Fruit fly (Drosophila melanogaster) whole organism, embryonic: ENCODE measurements around the gene Pcmt.

Experiments used
- Blimp-1 ChIP-seq: fragments of 200-800 bp; sonication (Bioruptor generic); optimal IDR thresholded peaks from 3 replicates; lab custom pipeline; 2018; ENCODE audit warnings: missing biosample characterization, missing genetic modification characterization, mild to moderate bottlenecking, moderate library complexity, missing genetic modification reagents
- CG10267 ChIP-seq: fragments of 200-800 bp; sonication (Bioruptor generic); optimal IDR thresholded peaks from 2 replicates; lab custom pipeline; 2018; ENCODE audit warnings: missing biosample characterization, mild to moderate bottlenecking, missing genetic modification characterization, moderate library complexity
- CG11398 ChIP-seq: fragments of 200-800 bp; sonication (Bioruptor generic); optimal IDR thresholded peaks from 2 replicates; lab custom pipeline; 2016; ENCODE audit warnings: missing biosample characterization, missing genetic modification characterization
- CG12769 ChIP-seq: fragments of 200-800 bp; sonication (Bioruptor generic); optimal IDR thresholded peaks from 2 replicates; lab custom pipeline; 2019; ENCODE audit warnings: missing biosample characterization, mild to moderate bottlenecking, missing genetic modification characterization, moderate library complexity
- CG13287 ChIP-seq: fragments of 200-800 bp; sonication (Bioruptor generic); IDR thresholded peaks from 2 replicates; pipeline ENCODE4 v1.3.6; 2022; ENCODE audit warnings: missing biosample characterization, missing genetic modification characterization; ENCODE audit not compliant: partially characterized antibody
- CG15514 ChIP-seq: fragments of 200-800 bp; sonication (Bioruptor generic); optimal IDR thresholded peaks from 3 replicates; lab custom pipeline; 2017; ENCODE audit warnings: missing biosample characterization, missing genetic modification characterization, mild to moderate bottlenecking, moderate library complexity, missing genetic modification reagents
- CG17186 ChIP-seq: fragments of 200-800 bp; sonication (Bioruptor generic); optimal IDR thresholded peaks from 3 replicates; lab custom pipeline; 2017; ENCODE audit warnings: missing biosample characterization, missing genetic modification reagents, missing genetic modification characterization
- CG31388 ChIP-seq: fragments of 200-800 bp; sonication (Bioruptor generic); optimal IDR thresholded peaks from 2 replicates; lab custom pipeline; 2016; ENCODE audit warnings: missing biosample characterization, missing genetic modification characterization
- CG32767 ChIP-seq: fragments of 200-800 bp; sonication (Bioruptor generic); IDR thresholded peaks from 2 replicates; pipeline ENCODE4 v1.3.6; 2022; ENCODE audit warnings: missing biosample characterization, missing genetic modification characterization
- CG3281 ChIP-seq: fragments of 200-800 bp; sonication (Bioruptor generic); optimal IDR thresholded peaks from 3 replicates; lab custom pipeline; 2017; ENCODE audit warnings: missing biosample characterization, mild to moderate bottlenecking, missing genetic modification characterization
- CG34224 ChIP-seq: fragments of 200-800 bp; sonication (Bioruptor generic); IDR thresholded peaks from 3 replicates; pipeline ENCODE4 v1.3.6; 2022; ENCODE audit warnings: missing biosample characterization, missing genetic modification characterization; ENCODE audit not compliant: partially characterized antibody
- CG34376 ChIP-seq: fragments of 200-800 bp; sonication (Bioruptor generic); optimal IDR thresholded peaks from 2 replicates; lab custom pipeline; 2018; ENCODE audit warnings: missing biosample characterization, mild to moderate bottlenecking, missing genetic modification characterization
- CG3838 ChIP-seq: fragments of 200-800 bp; sonication (Bioruptor generic); optimal IDR thresholded peaks from 3 replicates; lab custom pipeline; 2016; ENCODE audit warnings: missing biosample characterization, missing genetic modification characterization
- CG43689 ChIP-seq: fragments of 200-800 bp; sonication (Bioruptor generic); IDR thresholded peaks from 2 replicates; pipeline ENCODE4 v1.3.6; 2022; ENCODE audit warnings: missing biosample characterization, missing genetic modification characterization
- CG6272 ChIP-seq: fragments of 200-800 bp; sonication (Bioruptor generic); IDR thresholded peaks from 2 replicates; pipeline ENCODE4 v1.3.6; 2022; ENCODE audit warnings: missing biosample characterization, missing genetic modification characterization
- CG8924 ChIP-seq: fragments of 200-800 bp; optimal IDR thresholded peaks from 3 replicates; lab custom pipeline; 2019; ENCODE audit warnings: missing biosample characterization, mild to moderate bottlenecking, missing genetic modification characterization, moderate library complexity
- CG9797 ChIP-seq: fragments of 200-800 bp; sonication (Bioruptor generic); optimal IDR thresholded peaks from 3 replicates; lab custom pipeline; 2018; ENCODE audit warnings: missing biosample characterization, mild to moderate bottlenecking, missing genetic modification characterization
- CkIIα-i1 ChIP-seq: fragments of 200-800 bp; sonication (Bioruptor generic); IDR thresholded peaks from 2 replicates; pipeline ENCODE4 v1.3.6; 2022; ENCODE audit warnings: missing biosample characterization, missing genetic modification characterization
- D19A ChIP-seq: fragments of 200-800 bp; optimal IDR thresholded peaks from 3 replicates; lab custom pipeline; 2019; ENCODE audit warnings: missing biosample characterization, mild to moderate bottlenecking, missing genetic modification characterization, moderate library complexity
- Dbx ChIP-seq: fragments of 200-800 bp; sonication (Bioruptor generic); IDR thresholded peaks from 3 replicates; pipeline ENCODE4 v1.3.6; 2022; ENCODE audit warnings: missing biosample characterization, missing genetic modification characterization
- E2f2 ChIP-seq: fragments of 200-800 bp; sonication (Bioruptor generic); IDR thresholded peaks from 2 replicates; pipeline ENCODE4 v1.3.6; 2022; ENCODE audit warnings: missing biosample characterization, missing genetic modification characterization
- Fer1 ChIP-seq: fragments of 200-800 bp; sonication (Bioruptor generic); optimal IDR thresholded peaks from 2 replicates; lab custom pipeline; 2017; ENCODE audit warnings: missing biosample characterization, mild to moderate bottlenecking, missing genetic modification characterization
- Med ChIP-seq: fragments of 200-800 bp; sonication (Bioruptor generic); peaks from one replicate; lab custom pipeline; 2016; ENCODE audit warnings: missing biosample characterization, missing genetic modification characterization, mild to moderate bottlenecking, inconsistent platforms, moderate library complexity
- Nf-YB ChIP-seq: fragments of 200-800 bp; sonication (Bioruptor generic); optimal IDR thresholded peaks from 3 replicates; lab custom pipeline; 2019; ENCODE audit warnings: missing biosample characterization, mild to moderate bottlenecking, missing genetic modification characterization, moderate library complexity
- NfI ChIP-seq: fragments of 200-800 bp; sonication (Bioruptor generic); optimal IDR thresholded peaks from 3 replicates; lab custom pipeline; 2018; ENCODE audit warnings: missing biosample characterization, mild to moderate bottlenecking, missing genetic modification characterization, moderate library complexity
- Ptx1 ChIP-seq: fragments of 200-800 bp; sonication (Bioruptor generic); IDR thresholded peaks from 2 replicates; pipeline ENCODE4 v1.3.6; 2022; ENCODE audit warnings: missing biosample characterization, missing genetic modification characterization
- Rfx ChIP-seq: fragments of 200-800 bp; sonication (Bioruptor generic); IDR thresholded peaks from 2 replicates; pipeline ENCODE4 v1.3.6; 2022; ENCODE audit warnings: missing biosample characterization, missing genetic modification characterization
- Scr ChIP-seq: fragments of 200-800 bp; sonication (Bioruptor generic); IDR thresholded peaks from 2 replicates; pipeline ENCODE4 v1.3.6; 2022; ENCODE audit warnings: missing biosample characterization, missing genetic modification characterization; ENCODE audit not compliant: partially characterized antibody
- Sin3A ChIP-seq: fragments of >200 bp; optimal IDR thresholded peaks from 2 replicates; lab custom pipeline; 2018
- Ssrp ChIP-seq: fragments of 200-800 bp; sonication (Bioruptor generic); optimal IDR thresholded peaks from 2 replicates; lab custom pipeline; 2018; ENCODE audit warnings: missing biosample characterization, mild to moderate bottlenecking, missing genetic modification characterization, moderate library complexity
- amos ChIP-seq: fragments of 200-800 bp; sonication (Bioruptor generic); IDR thresholded peaks from 2 replicates; pipeline ENCODE4 v1.3.6; 2022; ENCODE audit warnings: missing biosample characterization, missing genetic modification characterization; ENCODE audit not compliant: partially characterized antibody
- ara ChIP-seq: fragments of 200-800 bp; sonication (Bioruptor generic); IDR thresholded peaks from 2 replicates; pipeline ENCODE4 v1.3.6; 2022; ENCODE audit warnings: missing biosample characterization, missing genetic modification characterization
- bowl ChIP-seq: fragments of 200-800 bp; sonication (Bioruptor generic); IDR thresholded peaks from 2 replicates; pipeline ENCODE4 v1.3.6; 2022; ENCODE audit warnings: missing biosample characterization, missing genetic modification characterization
- cato ChIP-seq: fragments of 200-800 bp; sonication (Bioruptor generic); optimal IDR thresholded peaks from 2 replicates; lab custom pipeline; 2016; ENCODE audit warnings: missing biosample characterization, missing genetic modification characterization, borderline replicate concordance
- fd102C ChIP-seq: fragments of 200-800 bp; sonication (Bioruptor generic); optimal IDR thresholded peaks from 2 replicates; lab custom pipeline; 2018; ENCODE audit warnings: missing biosample characterization, mild to moderate bottlenecking, missing genetic modification characterization, moderate library complexity
- grau ChIP-seq: fragments of 200-800 bp; optimal IDR thresholded peaks from 3 replicates; lab custom pipeline; 2019; ENCODE audit warnings: missing biosample characterization, mild to moderate bottlenecking, missing genetic modification characterization, moderate library complexity
- ham ChIP-seq: fragments of 200-800 bp; sonication (Bioruptor generic); IDR thresholded peaks from 2 replicates; pipeline ENCODE4 v1.3.6; 2022; ENCODE audit warnings: missing biosample characterization, missing genetic modification characterization
- inv ChIP-seq: fragments of 200-800 bp; sonication (Bioruptor generic); IDR thresholded peaks from 2 replicates; pipeline ENCODE4 v1.3.6; 2022; ENCODE audit warnings: missing biosample characterization, missing genetic modification characterization; ENCODE audit not compliant: partially characterized antibody
- jigr1 ChIP-seq: fragments of 200-800 bp; sonication (Bioruptor generic); IDR thresholded peaks from 3 replicates; pipeline ENCODE4 v1.3.6; 2022; ENCODE audit warnings: missing biosample characterization, missing genetic modification characterization
- nau ChIP-seq: fragments of 200-800 bp; sonication (Bioruptor generic); optimal IDR thresholded peaks from 3 replicates; lab custom pipeline; 2017; ENCODE audit warnings: missing biosample characterization, mild to moderate bottlenecking, missing genetic modification characterization, missing genetic modification reagents
- nerfin-1 ChIP-seq: fragments of 200-800 bp; sonication (Bioruptor generic); optimal IDR thresholded peaks from 3 replicates; lab custom pipeline; 2019; ENCODE audit warnings: missing biosample characterization, mild to moderate bottlenecking, missing genetic modification characterization, moderate library complexity
- pum ChIP-seq: fragments of 200-800 bp; sonication (Bioruptor generic); optimal IDR thresholded peaks from 2 replicates; lab custom pipeline; 2016; ENCODE audit warnings: missing biosample characterization, missing genetic modification characterization
- pzg ChIP-seq: fragments of 200-800 bp; sonication (Bioruptor generic); optimal IDR thresholded peaks from 3 replicates; lab custom pipeline; 2018; ENCODE audit warnings: missing biosample characterization, mild to moderate bottlenecking, missing genetic modification characterization, moderate library complexity
- sima ChIP-seq: fragments of 200-800 bp; sonication (Bioruptor generic); optimal IDR thresholded peaks from 2 replicates; lab custom pipeline; 2016; ENCODE audit warnings: missing biosample characterization, missing genetic modification characterization
- stc ChIP-seq: fragments of 200-800 bp; sonication (Bioruptor generic); IDR thresholded peaks from 2 replicates; pipeline ENCODE4 v1.3.6; 2022; ENCODE audit warnings: missing biosample characterization, missing genetic modification characterization
- wor ChIP-seq: fragments of 200-800 bp; sonication (Bioruptor generic); IDR thresholded peaks from 2 replicates; pipeline ENCODE4 v1.3.6; 2022; ENCODE audit warnings: missing biosample characterization, missing genetic modification characterization
- z ChIP-seq: fragments of 200-800 bp; sonication (Bioruptor generic); IDR thresholded peaks from 3 replicates; pipeline ENCODE4 v1.3.6; 2022; ENCODE audit warnings: missing biosample characterization, missing genetic modification characterization
- zen ChIP-seq: fragments of 200-800 bp; sonication (Bioruptor generic); optimal IDR thresholded peaks from 3 replicates; lab custom pipeline; 2018; ENCODE audit warnings: missing biosample characterization, mild to moderate bottlenecking, missing genetic modification characterization, moderate library complexity
- zf30C ChIP-seq: fragments of 200-800 bp; sonication (Bioruptor generic); optimal IDR thresholded peaks from 3 replicates; lab custom pipeline; 2018; ENCODE audit warnings: missing biosample characterization, mild to moderate bottlenecking, missing genetic modification characterization

The Pcmt gene

DNA sequence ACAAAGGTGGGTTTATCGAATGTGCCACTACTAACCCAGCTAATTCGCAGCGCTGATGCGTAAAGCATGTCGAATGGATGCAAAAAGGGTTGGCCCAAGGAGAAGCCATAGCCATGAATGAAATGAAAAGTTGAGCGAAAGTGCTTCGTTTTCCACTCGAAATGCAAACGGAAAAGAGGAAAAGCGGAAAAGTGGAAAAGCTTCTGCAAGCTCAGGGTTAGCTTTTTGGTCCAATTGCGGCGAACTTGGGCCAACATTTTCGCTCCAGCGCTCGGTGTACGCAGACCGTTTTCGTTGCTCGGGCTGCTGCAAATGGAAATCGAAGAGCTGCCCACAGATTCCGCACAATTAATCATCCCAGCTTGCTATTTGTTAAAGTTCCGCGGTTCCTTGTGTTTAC, 29.3 kb downstream of the Pcmt start:
- no peak for TF ChIP-seq E2f2 (GFP tag; lab: Robert Waterston, UW)
- TF ChIP-seq wor (GFP tag; lab: Robert Waterston, UW) = no peak
- TF ChIP-seq amos = no peak
- TF ChIP-seq nerfin-1 (tag; lab: Kevin White, UChicago) = no peak
- TF ChIP-seq z (GFP tag; lab: Robert Waterston, UW) = peak; percentile 90
- no peak for TF ChIP-seq Sin3A (lab: Kevin White, UChicago)
- TF ChIP-seq CG31388 (GFP tag; lab: Kevin White, UChicago) = no peak
- TF ChIP-seq CkIIα-i1 (GFP tag; lab: Robert Waterston, UW) = no peak
- TF ChIP-seq jigr1 (GFP tag; lab: Robert Waterston, UW) = no peak
- 0 out of 2 replicates have a peak, but pooled peaks have one; percentile 11 for TF ChIP-seq bowl (GFP tag; lab: Robert Waterston, UW)
- no peak for TF ChIP-seq Nf-YB (GFP tag; lab: Kevin White, UChicago)

DNA sequence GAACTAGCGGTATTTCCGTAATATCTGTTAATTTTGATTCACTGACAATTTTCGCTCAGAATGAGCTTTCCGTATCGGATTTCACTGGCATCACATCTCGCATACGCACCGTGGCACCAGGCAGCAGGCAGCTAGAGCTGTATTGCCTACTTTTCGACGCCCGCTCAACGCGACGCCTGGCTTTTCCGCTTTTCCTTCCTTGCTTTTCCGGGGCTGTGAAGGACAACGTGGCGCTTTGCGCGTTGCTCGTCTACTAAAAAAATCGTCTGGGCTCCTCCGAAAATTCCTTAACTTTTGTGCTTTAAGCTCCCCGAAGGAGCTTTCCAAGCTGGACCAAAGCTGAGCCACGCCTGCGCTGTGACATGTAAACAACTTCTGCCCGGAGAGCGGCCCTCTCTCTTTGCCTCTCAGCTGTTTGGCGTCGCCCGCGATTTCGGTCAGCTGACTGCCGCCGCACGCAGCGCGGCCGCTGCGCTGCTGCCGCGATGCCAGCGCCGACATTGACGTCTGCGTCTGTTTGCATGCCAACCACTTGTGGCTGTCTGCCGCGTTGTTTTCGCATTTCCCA, 31.0 kb downstream of the Pcmt start, which contains the start of the genes CG43845 and Nmdar1:
TSS of gene CG43845 (minus strand) at position 51 of the 568 bp plus-strand sequence.
TSS of gene Nmdar1 (minus strand) at position 259 of the 568 bp plus-strand sequence.
- TF ChIP-seq Scr (GFP tag; lab: Robert Waterston, UW) (0 out of 2 replicates have a peak, but pooled peaks have one; percentile 8), cato (GFP tag; lab: Kevin White, UChicago) (no peak), CG13287 (GFP tag; lab: Robert Waterston, UW) (peak; percentile 68), fd102C (GFP tag; lab: Kevin White, UChicago) (no peak), CG11398 (no peak), ham (GFP tag; lab: Robert Waterston, UW) (no peak), zen (tag; lab: Kevin White, UChicago) (no peak), pum (GFP tag; lab: Kevin White, UChicago) (no peak), ara (no peak), CG9797 (GFP tag; lab: Kevin White, UChicago) (no peak), CG34224 (GFP tag; lab: Robert Waterston, UW) (peak; percentile 69; the same call in 2 of the 3 replicates), Ssrp (tag; lab: Kevin White, UChicago) (no peak), CG43689 (GFP tag; lab: Robert Waterston, UW) (no peak), Med (GFP tag; lab: Kevin White, UChicago) (peak; percentile 72), CG6272 (GFP tag; lab: Robert Waterston, UW) (no peak), CG32767 (no peak), CG34376 (GFP tag; lab: Kevin White, UChicago) (peak; percentile 25), CG3281 (GFP tag; lab: Kevin White, UChicago) (no peak), nau (GFP tag; lab: Kevin White, UChicago) (no peak), bowl (GFP tag; lab: Robert Waterston, UW) (no peak), Fer1 (peak; percentile 39), pzg (GFP tag; lab: Kevin White, UChicago) (no peak), CG3838 (GFP tag; lab: Kevin White, UChicago) (no peak), jigr1 (GFP tag; lab: Robert Waterston, UW) (no peak), inv (GFP tag; lab: Robert Waterston, UW) (no peak), NfI (no peak), CG12769 (tag; lab: Kevin White, UChicago) (peak; percentile 7), Rfx (GFP tag; lab: Robert Waterston, UW) (no peak), sima (no peak), CG8924 (tag; lab: Kevin White, UChicago) (no peak), CG17186 (no peak), Blimp-1 (no peak), grau (tag; lab: Kevin White, UChicago) (no peak), Dbx (GFP tag; lab: Robert Waterston, UW) (peak; percentile 35; the same call in 1 of the 3 replicates), stc (no peak), CG10267 (tag; lab: Kevin White, UChicago) (no peak), Ptx1 (GFP tag; lab: Robert Waterston, UW) (no peak), CG15514 (GFP tag; lab: Kevin White, UChicago) (peak; percentile 19), zf30C (GFP tag; lab: Kevin White, UChicago) (no peak), D19A (tag; lab: Kevin White, UChicago) (no peak)
